Worm (Caenorhabditis elegans) whole organism, young adult: ENCODE data around the gene hex-1.

ENCODE experiments used
- B0336.3 ChIP-seq: fragments of 200-800 bp; sonication (Bioruptor generic); IDR thresholded peaks from 2 replicates; pipeline ENCODE4 v1.3.6; 2022; ENCODE audit warnings: missing genetic modification characterization, missing compliant biosample characterization
- lin-35 ChIP-seq, 3 experiments: fragments of 150-350 bp in 2 of 3; sonication (generic microtip) in 1 of 3; optimal IDR thresholded peaks; 2 replicates each; lab custom pipeline; 2014 to 2018; ENCODE audit warnings: missing biosample characterization in 3 of 3, missing genetic modification characterization in 3 of 3, missing genetic modification reagents in 3 of 3

DNA sequence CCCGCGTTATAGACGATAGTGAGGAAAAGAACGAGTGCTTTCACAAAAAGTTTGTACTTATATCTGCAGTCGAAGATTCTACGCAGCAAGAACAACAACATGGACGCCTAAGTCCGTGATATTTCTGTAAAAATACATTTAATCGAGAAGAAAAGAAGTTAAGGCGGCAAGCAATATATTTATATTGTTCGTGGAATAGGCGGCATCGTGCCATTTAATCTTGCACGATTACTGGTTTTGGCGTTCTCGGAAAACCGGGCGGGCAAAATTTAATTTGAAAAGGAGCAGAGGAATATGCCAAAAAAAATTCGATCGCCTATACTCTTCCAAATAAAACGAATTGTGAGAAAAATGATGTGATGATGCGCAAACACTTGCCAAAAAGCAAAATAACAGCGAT is 26.0 kb downstream of the hex-1 start, which contains the start of gene AH9.1:
- TF ChIP-seq lin-35 (GFP tag; optimal IDR thresholded peaks at IDR 0.05; lab: Kevin White, UChicago) (no peak), B0336.3 (GFP tag; lab: Robert Waterston, UW) (no peak)
